Fruit fly (Drosophila melanogaster) whole organism: ENCODE results near the gene CG14543.

Source experiments
- EcR ChIP-seq, 2 experiments: fragments of >200 bp; optimal IDR thresholded peaks; 2 replicates each; lab custom pipeline; 2017; ENCODE audit warnings: missing biosample characterization in 2 of 2, missing genetic modification characterization in 2 of 2, missing genetic modification reagents in 2 of 2
- pan ChIP-seq: fragments of >200 bp; optimal IDR thresholded peaks from 2 replicates; lab custom pipeline; 2017
- psq ChIP-seq: fragments of >200 bp; optimal IDR thresholded peaks from 2 replicates; lab custom pipeline; 2017
- usp ChIP-seq: fragments of >200 bp; optimal IDR thresholded peaks from 2 replicates; lab custom pipeline; 2017; ENCODE audit warnings: missing biosample characterization, missing genetic modification characterization, mixed read lengths

- TF ChIP-seq usp (GFP tag; lab: Kevin White, UChicago) (no peak), psq (lab: Kevin White, UChicago) (no peak), EcR (GFP tag; optimal IDR thresholded peaks at IDR 0.05; lab: Kevin White, UChicago) (no peak), pan (lab: Kevin White, UChicago) (no peak)
Observed at dm6 chr3R:26019232-26019631, 37.2 kb upstream of the CG14543 start.
